Fruit fly (Drosophila melanogaster): Measurements from ENCODE around the gene CG9265.

The CG9265 gene

DNA sequence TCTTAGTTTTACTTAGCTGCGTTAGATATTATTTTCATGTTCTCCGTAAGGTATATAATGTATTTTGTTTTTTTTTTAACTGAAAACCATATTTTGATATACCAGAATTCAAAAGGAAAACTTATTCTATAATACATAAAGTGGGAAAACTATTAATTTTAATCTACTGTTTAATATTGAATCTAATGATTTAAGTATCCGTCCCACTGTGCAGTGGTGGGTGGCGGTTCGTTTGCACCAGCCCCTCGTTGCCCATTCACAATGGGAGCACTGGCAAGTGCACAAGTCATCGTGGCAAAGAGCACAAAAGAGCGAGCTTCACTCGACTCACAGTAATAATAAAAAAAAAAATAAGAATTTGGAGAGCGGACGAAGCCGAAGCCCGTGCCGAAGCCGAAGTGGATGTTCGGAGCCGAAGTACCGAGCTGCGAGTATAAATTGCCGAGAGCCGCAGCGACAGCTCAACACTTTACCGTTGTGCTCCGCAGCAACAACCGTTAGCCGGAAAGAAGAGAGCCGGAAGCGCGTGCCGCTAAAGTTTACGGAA lies 25.2 kb upstream of the CG9265 start, which contains the start of gene CG34136 (continued):
- TF ChIP-seq crc (GFP tag; optimal IDR thresholded peaks at IDR 0.05): no peak
- no peak for TF ChIP-seq ham (GFP tag; IDR thresholded peaks at IDR 0.05)
- TF ChIP-seq HHEX (GFP tag; optimal IDR thresholded peaks at IDR 0.05): peak; percentile 19
- TF ChIP-seq NK7.1 (GFP tag; optimal IDR thresholded peaks at IDR 0.05): no peak
- peak; percentile 85 for TF ChIP-seq nom (GFP tag; optimal IDR thresholded peaks at IDR 0.05)
- no peak for TF ChIP-seq mirr (GFP tag; optimal IDR thresholded peaks at IDR 0.05)
- TF ChIP-seq bigmax (GFP tag; optimal IDR thresholded peaks at IDR 0.05): no peak
- no peak for TF ChIP-seq CG16779 (GFP tag; IDR thresholded peaks at IDR 0.05)
- peak; percentile 6; the same call in 1 of the 2 replicates for TF ChIP-seq MBD-R2 (GFP tag; IDR thresholded peaks at IDR 0.05)
- TF ChIP-seq hth (optimal IDR thresholded peaks at IDR 0.05): no peak
- TF ChIP-seq Asciz (GFP tag; optimal IDR thresholded peaks at IDR 0.05): peak; percentile 42
- TF ChIP-seq Atf3 (GFP tag; optimal IDR thresholded peaks at IDR 0.05): no peak
- no peak for TF ChIP-seq D (optimal IDR thresholded peaks at IDR 0.05)
- TF ChIP-seq D (GFP tag; optimal IDR thresholded peaks at IDR 0.05): no peak
- TF ChIP-seq Rfx (GFP tag; IDR thresholded peaks at IDR 0.05): no peak
- peak; percentile 59 for TF ChIP-seq pros (GFP tag; optimal IDR thresholded peaks at IDR 0.05)
- peak; percentile 52 for TF ChIP-seq Sox100B (GFP tag; optimal IDR thresholded peaks at IDR 0.05)
- TF ChIP-seq tgo (GFP tag; IDR thresholded peaks at IDR 0.05): peak; percentile 39; the same call in 1 of the 3 replicates
- no peak for TF ChIP-seq croc (GFP tag; conservative IDR thresholded peaks at IDR 0.05)
- TF ChIP-seq CG1024 (GFP tag; IDR thresholded peaks at IDR 0.05): no peak
- TF ChIP-seq kah (GFP tag; optimal IDR thresholded peaks at IDR 0.05): no peak
- TF ChIP-seq CG17359 (tag; optimal IDR thresholded peaks at IDR 0.05): peak; percentile 56
- no peak for TF ChIP-seq CG13287 (GFP tag; IDR thresholded peaks at IDR 0.05; ENCODE audit: partially characterized antibody)
- TF ChIP-seq sens (GFP tag): peak; percentile 85
- peak; percentile 6 for TF ChIP-seq CG6254 (GFP tag; optimal IDR thresholded peaks at IDR 0.05)
- no peak for TF ChIP-seq Hmx (GFP tag; optimal IDR thresholded peaks at IDR 0.05)
- TF ChIP-seq grau (tag; optimal IDR thresholded peaks at IDR 0.05): peak; percentile 36
- TF ChIP-seq Dfd (GFP tag; optimal IDR thresholded peaks at IDR 0.05): no peak
- TF ChIP-seq pho (GFP tag; optimal IDR thresholded peaks at IDR 0.05): no peak
- TF ChIP-seq lab (GFP tag; optimal IDR thresholded peaks at IDR 0.05): peak; percentile 69
- no peak for TF ChIP-seq CG8359 (GFP tag; optimal IDR thresholded peaks at IDR 0.05; ENCODE audit: borderline replicate concordance)
- peak; percentile 3 for TF ChIP-seq CG1602 (GFP tag; optimal IDR thresholded peaks at IDR 0.05)
- TF ChIP-seq tap (tag; optimal IDR thresholded peaks at IDR 0.05): no peak
- TF ChIP-seq corto (GFP tag; optimal IDR thresholded peaks at IDR 0.05): no peak
- TF ChIP-seq ind (GFP tag; optimal IDR thresholded peaks at IDR 0.05): peak; percentile 29
- TF ChIP-seq vfl (GFP tag; optimal IDR thresholded peaks at IDR 0.05): no peak
- no peak for TF ChIP-seq z (GFP tag; IDR thresholded peaks at IDR 0.05)
- TF ChIP-seq ERR (GFP tag; optimal IDR thresholded peaks at IDR 0.05): no peak
- no peak for TF ChIP-seq CG17568 (GFP tag; optimal IDR thresholded peaks at IDR 0.05)
- TF ChIP-seq kni (GFP tag; optimal IDR thresholded peaks at IDR 0.05): peak; percentile 46
- no peak for TF ChIP-seq CG11696 (GFP tag; IDR thresholded peaks at IDR 0.05)
- TF ChIP-seq gce (GFP tag; IDR thresholded peaks at IDR 0.05): no peak
- TF ChIP-seq CG30020 (tag; optimal IDR thresholded peaks at IDR 0.05): no peak
- TF ChIP-seq sqz (GFP tag; optimal IDR thresholded peaks at IDR 0.05): peak; percentile 87
- TF ChIP-seq dimm (GFP tag; IDR thresholded peaks at IDR 0.05): no peak
- no peak for TF ChIP-seq Adf1 (GFP tag; IDR thresholded peaks at IDR 0.05)
- no peak for TF ChIP-seq MTF-1 (GFP tag; optimal IDR thresholded peaks at IDR 0.05; ENCODE audit: borderline replicate concordance)
- TF ChIP-seq chn (GFP tag; optimal IDR thresholded peaks at IDR 0.05): peak; percentile 81
- no peak for TF ChIP-seq CG11398 (GFP tag; optimal IDR thresholded peaks at IDR 0.05)
- no peak for TF ChIP-seq Hr39 (optimal IDR thresholded peaks at IDR 0.05)
- no peak for TF ChIP-seq CkIIα-i1 (GFP tag; IDR thresholded peaks at IDR 0.05)
- TF ChIP-seq gcm2 (GFP tag; optimal IDR thresholded peaks at IDR 0.05): no peak

All from whole organism, embryonic.